Fruit fly (Drosophila melanogaster) whole organism, embryonic: ENCODE data around the gene P5cr-2.

Experiments
- Ada2b ChIP-seq: fragments of 200-800 bp; sonication (Bioruptor generic); IDR thresholded peaks from 2 replicates; pipeline ENCODE4 v1.3.6; 2022; ENCODE audit warnings: missing biosample characterization, missing genetic modification characterization
- Bdp1 ChIP-seq: fragments of 200-800 bp; sonication (Bioruptor generic); optimal IDR thresholded peaks from 3 replicates; lab custom pipeline; 2016; ENCODE audit warnings: missing biosample characterization, missing genetic modification characterization
- CG11696 ChIP-seq: fragments of 200-800 bp; sonication (Bioruptor generic); IDR thresholded peaks from 2 replicates; pipeline ENCODE4 v1.3.6; 2022; ENCODE audit warnings: missing biosample characterization, missing genetic modification characterization
- CG12299 ChIP-seq: fragments of 200-800 bp; sonication (Bioruptor generic); optimal IDR thresholded peaks from 2 replicates; lab custom pipeline; 2018; ENCODE audit warnings: missing biosample characterization, mild to moderate bottlenecking, missing genetic modification characterization
- CG14860 ChIP-seq: fragments of 200-800 bp; sonication (Bioruptor generic); IDR thresholded peaks from 3 replicates; pipeline ENCODE4 v1.3.6; 2022; ENCODE audit warnings: missing biosample characterization, missing genetic modification characterization; ENCODE audit not compliant: partially characterized antibody
- CG1529 ChIP-seq: fragments of 200-800 bp; sonication (Bioruptor generic); optimal IDR thresholded peaks from 3 replicates; lab custom pipeline; 2018; ENCODE audit warnings: missing biosample characterization, missing genetic modification characterization
- CG1603 ChIP-seq: fragments of 200-800 bp; sonication (Bioruptor generic); optimal IDR thresholded peaks from 2 replicates; lab custom pipeline; 2019; ENCODE audit warnings: missing biosample characterization, mild to moderate bottlenecking, missing genetic modification characterization, moderate library complexity
- CG1832 ChIP-seq: fragments of 200-800 bp; sonication (Bioruptor generic); optimal IDR thresholded peaks from 2 replicates; lab custom pipeline; 2017; ENCODE audit warnings: missing biosample characterization, mild to moderate bottlenecking, missing genetic modification characterization, inconsistent platforms
- CG2120 ChIP-seq: fragments of 200-800 bp; sonication (Bioruptor generic); optimal IDR thresholded peaks from 3 replicates; lab custom pipeline; 2016; ENCODE audit warnings: missing biosample characterization, missing genetic modification characterization
- CG3163 ChIP-seq: fragments of 200-800 bp; sonication (Bioruptor generic); optimal IDR thresholded peaks from 3 replicates; lab custom pipeline; 2016; ENCODE audit warnings: missing biosample characterization, missing genetic modification characterization
- CG32532 ChIP-seq: fragments of 200-800 bp; sonication (Bioruptor generic); IDR thresholded peaks from 2 replicates; pipeline ENCODE4 v1.3.6; 2022; ENCODE audit warnings: missing biosample characterization, missing genetic modification characterization
- CG34422 ChIP-seq: fragments of 200-800 bp; sonication (Bioruptor generic); IDR thresholded peaks from 3 replicates; pipeline ENCODE4 v1.3.6; 2022; ENCODE audit warnings: missing biosample characterization, missing genetic modification characterization
- CG3726 ChIP-seq: fragments of 200-800 bp; sonication (Bioruptor generic); IDR thresholded peaks from 3 replicates; pipeline ENCODE4, ENCODE4 v1.3.6; 2022; ENCODE audit warnings: missing biosample characterization, missing genetic modification characterization
- CG4282 ChIP-seq: fragments of 200-800 bp; sonication (Bioruptor generic); optimal IDR thresholded peaks from 2 replicates; lab custom pipeline; 2016; ENCODE audit warnings: missing biosample characterization, missing genetic modification characterization
- CG4404 ChIP-seq: fragments of 200-800 bp; sonication (Bioruptor generic); IDR thresholded peaks from 2 replicates; pipeline ENCODE4 v1.3.6; 2022; ENCODE audit warnings: missing biosample characterization, missing genetic modification characterization
- CG7357 ChIP-seq: fragments of 200-800 bp; sonication (Bioruptor generic); IDR thresholded peaks from 3 replicates; pipeline ENCODE4 v1.3.6; 2022; ENCODE audit warnings: missing biosample characterization, missing genetic modification characterization
- CG7372 ChIP-seq: fragments of 200-800 bp; sonication (Bioruptor generic); IDR thresholded peaks from 2 replicates; pipeline ENCODE4 v1.3.6; 2022; ENCODE audit warnings: missing biosample characterization, missing genetic modification characterization
- CG7839 ChIP-seq: fragments of 200-800 bp; sonication (Bioruptor generic); optimal IDR thresholded peaks from 3 replicates; lab custom pipeline; 2018; ENCODE audit warnings: missing biosample characterization, mild to moderate bottlenecking, missing genetic modification characterization, moderate library complexity
- Drgx ChIP-seq: fragments of 200-800 bp; sonication (Bioruptor generic); IDR thresholded peaks from 2 replicates; pipeline ENCODE4 v1.3.6; 2022; ENCODE audit warnings: missing biosample characterization, missing genetic modification characterization
- Ets65A ChIP-seq: fragments of 200-800 bp; sonication (Bioruptor generic); peaks from one replicate; lab custom pipeline; 2016; ENCODE audit warnings: missing biosample characterization, missing genetic modification characterization
- H2.0 ChIP-seq: fragments of 200-800 bp; sonication (Bioruptor generic); IDR thresholded peaks from 2 replicates; pipeline ENCODE4 v1.3.6; 2022; ENCODE audit warnings: missing biosample characterization, missing genetic modification characterization
- Hr51 ChIP-seq, 2 experiments: fragments of 200-800 bp; sonication (Bioruptor generic); optimal IDR thresholded peaks; 2 replicates in 1 of 2; 3 replicates in 1 of 2; lab custom pipeline; 2016 to 2018; ENCODE audit warnings: missing biosample characterization in 2 of 2, missing genetic modification characterization in 2 of 2, mild to moderate bottlenecking in 1 of 2, moderate library complexity in 1 of 2
- Hsf ChIP-seq: fragments of 200-800 bp; sonication (Bioruptor generic); optimal IDR thresholded peaks from 3 replicates; lab custom pipeline; 2016; ENCODE audit warnings: missing biosample characterization, missing genetic modification characterization
- NK7.1 ChIP-seq: fragments of 200-800 bp; sonication (Bioruptor generic); optimal IDR thresholded peaks from 3 replicates; lab custom pipeline; 2016; ENCODE audit warnings: missing biosample characterization, missing genetic modification characterization
- Nf-YA ChIP-seq: fragments of 200-800 bp; sonication (Bioruptor generic); IDR thresholded peaks from 2 replicates; pipeline ENCODE4 v1.3.6; 2022; ENCODE audit warnings: missing biosample characterization, missing genetic modification characterization
- Ptx1 ChIP-seq: fragments of 200-800 bp; sonication (Bioruptor generic); IDR thresholded peaks from 2 replicates; pipeline ENCODE4 v1.3.6; 2022; ENCODE audit warnings: missing biosample characterization, missing genetic modification characterization
- Sox102F ChIP-seq: fragments of 200-800 bp; sonication (Bioruptor generic); optimal IDR thresholded peaks from 2 replicates; lab custom pipeline; 2018; ENCODE audit warnings: missing biosample characterization, mild to moderate bottlenecking, missing genetic modification characterization, moderate library complexity
- Sry-δ ChIP-seq: fragments of 200-800 bp; sonication (Bioruptor generic); optimal IDR thresholded peaks from 2 replicates; lab custom pipeline; 2016; ENCODE audit warnings: missing biosample characterization, missing genetic modification characterization
- bsh ChIP-seq, 2 experiments: fragments of 200-800 bp; sonication (Bioruptor generic); optimal IDR thresholded peaks; 2 replicates each; lab custom pipeline; 2017 to 2018; ENCODE audit warnings: mild to moderate bottlenecking in 2 of 2, missing biosample characterization in 2 of 2, missing genetic modification characterization in 2 of 2, moderate library complexity in 1 of 2
- caup ChIP-seq: fragments of 200-800 bp; sonication (Bioruptor generic); optimal IDR thresholded peaks from 3 replicates; lab custom pipeline; 2017; ENCODE audit warnings: missing biosample characterization, mild to moderate bottlenecking, missing genetic modification characterization, moderate library complexity; ENCODE audit not compliant: severe bottlenecking
- corto ChIP-seq: fragments of 200-800 bp; sonication (Bioruptor generic); optimal IDR thresholded peaks from 2 replicates; lab custom pipeline; 2016; ENCODE audit warnings: missing biosample characterization, mild to moderate bottlenecking, missing genetic modification characterization, moderate library complexity
- dimm ChIP-seq: fragments of 200-800 bp; sonication (Bioruptor generic); IDR thresholded peaks from 2 replicates; pipeline ENCODE4 v1.3.6; 2022; ENCODE audit warnings: missing biosample characterization, missing genetic modification characterization
- dmrt99B ChIP-seq: fragments of 200-800 bp; sonication (Bioruptor generic); optimal IDR thresholded peaks from 2 replicates; lab custom pipeline; 2018; ENCODE audit warnings: missing biosample characterization, mild to moderate bottlenecking, missing genetic modification characterization, moderate library complexity
- jumu ChIP-seq: fragments of 200-800 bp; sonication (Bioruptor generic); optimal IDR thresholded peaks from 3 replicates; lab custom pipeline; 2016; ENCODE audit warnings: missing biosample characterization, missing genetic modification characterization
- ken ChIP-seq: fragments of 200-800 bp; sonication (Bioruptor generic); IDR thresholded peaks from 3 replicates; pipeline ENCODE4 v1.3.6; 2022; ENCODE audit warnings: missing biosample characterization, missing genetic modification characterization
- lmd ChIP-seq: fragments of 200-800 bp; sonication (Bioruptor generic); IDR thresholded peaks from 2 replicates; pipeline ENCODE4 v1.3.6; 2022; ENCODE audit warnings: missing biosample characterization, missing genetic modification characterization
- mirr ChIP-seq: fragments of 200-800 bp; sonication (Bioruptor generic); optimal IDR thresholded peaks from 3 replicates; lab custom pipeline; 2018; ENCODE audit warnings: missing biosample characterization, mild to moderate bottlenecking, missing genetic modification characterization
- nom ChIP-seq: fragments of 200-800 bp; sonication (Bioruptor generic); optimal IDR thresholded peaks from 2 replicates; lab custom pipeline; 2017; ENCODE audit warnings: missing biosample characterization, missing genetic modification characterization, mild to moderate bottlenecking, moderate library complexity, missing genetic modification reagents
- prd ChIP-seq, 3 experiments: fragments of >200 bp in 2 of 3; fragments of 200-800 bp in 1 of 3; sonication (Bioruptor generic) in 1 of 3; optimal IDR thresholded peaks in 2 of 3; IDR thresholded peaks in 1 of 3; 2 replicates in 2 of 3; 3 replicates in 1 of 3; pipeline versions ENCODE4 v1.3.6 to Lab custom; 2017 to 2022; ENCODE audit warnings: missing biosample characterization in 1 of 3, missing genetic modification characterization in 1 of 3
- repo ChIP-seq: fragments of 200-800 bp; sonication (Bioruptor generic); optimal IDR thresholded peaks from 2 replicates; lab custom pipeline; 2016; ENCODE audit warnings: missing biosample characterization, missing genetic modification characterization
- row ChIP-seq: fragments of 200-800 bp; sonication (Bioruptor generic); IDR thresholded peaks from 3 replicates; pipeline ENCODE4 v1.3.6; 2022; ENCODE audit warnings: missing biosample characterization, missing genetic modification characterization
- sc ChIP-seq, 3 experiments: fragments of >200 bp in 2 of 3; fragments of 200-800 bp in 1 of 3; sonication (Bioruptor generic) in 1 of 3; optimal IDR thresholded peaks; 2 replicates in 2 of 3; 3 replicates in 1 of 3; lab custom pipeline; 2017; ENCODE audit warnings: mild to moderate bottlenecking in 1 of 3, missing biosample characterization in 1 of 3, missing genetic modification characterization in 1 of 3, missing genetic modification reagents in 1 of 3
- sens ChIP-seq: fragments of 200-800 bp; sonication (Bioruptor generic); peaks from one replicate; lab custom pipeline; 2016; ENCODE audit warnings: missing biosample characterization, missing genetic modification characterization
- sna ChIP-seq: fragments of 200-800 bp; sonication (Bioruptor generic); IDR thresholded peaks from 2 replicates; pipeline ENCODE4 v1.3.6; 2022; ENCODE audit warnings: missing biosample characterization, missing genetic modification characterization; ENCODE audit not compliant: partially characterized antibody
- tx ChIP-seq: fragments of 200-800 bp; sonication (Bioruptor generic); optimal IDR thresholded peaks from 2 replicates; lab custom pipeline; 2016; ENCODE audit warnings: missing biosample characterization, missing genetic modification characterization
- wdn ChIP-seq: fragments of 200-800 bp; sonication (Bioruptor generic); IDR thresholded peaks from 2 replicates; pipeline ENCODE4 v1.3.6; 2022; ENCODE audit warnings: missing biosample characterization, missing genetic modification characterization
- zf30C ChIP-seq: fragments of 200-800 bp; sonication (Bioruptor generic); optimal IDR thresholded peaks from 3 replicates; lab custom pipeline; 2018; ENCODE audit warnings: missing biosample characterization, mild to moderate bottlenecking, missing genetic modification characterization
- zfh1 ChIP-seq: fragments of 200-800 bp; sonication (Bioruptor generic); IDR thresholded peaks from 3 replicates; pipeline ENCODE4 v1.3.6; 2022; ENCODE audit warnings: missing biosample characterization, missing genetic modification characterization
- zfh2 ChIP-seq: fragments of 200-800 bp; sonication (Bioruptor generic); optimal IDR thresholded peaks from 2 replicates; lab custom pipeline; 2016; ENCODE audit warnings: missing biosample characterization, missing genetic modification characterization

P5cr-2 gene

DNA sequence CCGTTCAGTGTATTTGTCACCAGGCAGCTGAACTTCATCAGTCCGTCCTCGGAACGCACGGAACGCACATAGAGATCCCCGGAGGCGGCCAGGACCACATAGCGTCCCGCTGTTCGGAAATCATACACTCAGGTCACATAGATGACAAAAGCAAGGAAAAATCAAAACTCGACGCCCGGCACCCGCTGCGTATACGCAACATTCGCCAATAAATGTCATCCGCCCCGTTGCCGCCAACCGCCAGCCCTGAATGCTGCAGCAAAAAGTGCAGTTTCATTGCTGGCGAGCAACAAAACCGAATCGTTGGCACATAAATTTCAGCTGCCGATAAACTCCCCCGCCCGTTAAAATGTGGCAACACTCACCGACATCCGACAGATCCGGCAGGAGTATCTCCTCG, 42.5 kb upstream of the P5cr-2 start:
- TF ChIP-seq CG7372 (GFP tag; lab: Robert Waterston, UW) (peak; percentile 61), mirr (GFP tag; lab: Kevin White, UChicago) (no peak), CG11696 (GFP tag; lab: Robert Waterston, UW) (no peak), CG4282 (no peak), CG12299 (tag; lab: Kevin White, UChicago) (no peak), CG32532 (GFP tag; lab: Robert Waterston, UW) (no peak), CG1832 (no peak), ken (no peak), prd (optimal IDR thresholded peaks at IDR 0.05; lab: Kevin White, UChicago) (no peak), prd (GFP tag; IDR thresholded peaks at IDR 0.05; lab: Robert Waterston, UW) (0 out of 3 replicates have a peak, but pooled peaks have one; percentile 15), CG1529 (GFP tag; lab: Kevin White, UChicago) (no peak), caup (GFP tag; lab: Kevin White, UChicago) (no peak), repo (no peak), CG3163 (no peak), wdn (GFP tag; lab: Robert Waterston, UW) (no peak), dimm (GFP tag; lab: Robert Waterston, UW) (no peak), lmd (GFP tag; lab: Robert Waterston, UW) (no peak), Ada2b (GFP tag; lab: Robert Waterston, UW) (no peak), CG3726 (peak; percentile 53; the same call in 1 of the 3 replicates), NK7.1 (GFP tag; lab: Kevin White, UChicago) (no peak), zf30C (GFP tag; lab: Kevin White, UChicago) (no peak), Ets65A (peak; percentile 14)

- TF ChIP-seq tx (GFP tag; lab: Kevin White, UChicago), result no peak
- 0 out of 2 replicates have a peak, but pooled peaks have one; percentile 7 for TF ChIP-seq H2.0
- peak in 1 of 2 experiments; percentile 10 for TF ChIP-seq bsh (GFP tag; optimal IDR thresholded peaks at IDR 0.05; lab: Kevin White, UChicago)
- TF ChIP-seq sens (GFP tag; lab: Kevin White, UChicago), result peak; percentile 31
- TF ChIP-seq Sox102F (GFP tag; lab: Kevin White, UChicago), result peak; percentile 9
- TF ChIP-seq Ptx1 (GFP tag; lab: Robert Waterston, UW), result peak; percentile 34; the same call in 1 of the 2 replicates
- peak; percentile 10 for TF ChIP-seq CG1603 (tag; lab: Kevin White, UChicago)
- no peak for TF ChIP-seq sna
- no peak for TF ChIP-seq CG14860 (GFP tag; lab: Robert Waterston, UW)
- TF ChIP-seq Hsf, result peak; percentile 5
- TF ChIP-seq row (GFP tag; lab: Robert Waterston, UW), result peak; percentile 30; the same call in 1 of the 3 replicates
- TF ChIP-seq Nf-YA (GFP tag; lab: Robert Waterston, UW), result no peak
- no peak for TF ChIP-seq prd (optimal IDR thresholded peaks at IDR 0.05; lab: Kevin White, UChicago)
- peak; percentile 27; the same call in 1 of the 3 replicates for TF ChIP-seq prd (GFP tag; IDR thresholded peaks at IDR 0.05; lab: Robert Waterston, UW)
- TF ChIP-seq CG7357 (GFP tag; lab: Robert Waterston, UW), result peak; percentile 9; the same call in 1 of the 3 replicates
- peak; percentile 7 for TF ChIP-seq dmrt99B (tag; lab: Kevin White, UChicago)
- TF ChIP-seq CG7839, result peak; percentile 8
- TF ChIP-seq Bdp1 (GFP tag; lab: Kevin White, UChicago), result no peak
- peak; percentile 21 for TF ChIP-seq CG2120
- TF ChIP-seq CG34422 (GFP tag; lab: Robert Waterston, UW), result 0 out of 3 replicates have a peak, but pooled peaks have one; percentile 12
- no peak for TF ChIP-seq sc (optimal IDR thresholded peaks at IDR 0.05; lab: Kevin White, UChicago)
- no peak for TF ChIP-seq sc (GFP tag; optimal IDR thresholded peaks at IDR 0.05; lab: Kevin White, UChicago)
- TF ChIP-seq zfh2 (GFP tag; lab: Kevin White, UChicago), result no peak
- peak; percentile 42; the same call in 1 of the 2 replicates for TF ChIP-seq Drgx
- peak; percentile 17 for TF ChIP-seq corto (GFP tag; lab: Kevin White, UChicago)
- no peak for TF ChIP-seq nom
- TF ChIP-seq jumu (GFP tag; lab: Kevin White, UChicago), result no peak
- TF ChIP-seq lmd (GFP tag; lab: Robert Waterston, UW), result 0 out of 2 replicates have a peak, but pooled peaks have one; percentile 3
- TF ChIP-seq Hr51 (GFP tag; optimal IDR thresholded peaks at IDR 0.05; lab: Kevin White, UChicago), result peak in 1 of 2 experiments; percentile 3
- TF ChIP-seq zfh1 (GFP tag; lab: Robert Waterston, UW), result 0 out of 3 replicates have a peak, but pooled peaks have one; percentile 16
- no peak for TF ChIP-seq Sry-δ (GFP tag; lab: Kevin White, UChicago)
- 0 out of 2 replicates have a peak, but pooled peaks have one; percentile 23 for TF ChIP-seq CG4404 (GFP tag; lab: Robert Waterston, UW)
These were observed 33.5 kb upstream of the P5cr-2 start for dm6 chr3R:17501108-17501507.
